Worm (Caenorhabditis elegans) whole organism, young adult: ENCODE results near the gene ceh-24.

Experiments used
- ceh-79 ChIP-seq: sonication (generic microtip); optimal IDR thresholded peaks from 2 replicates; lab custom pipeline; 2017; ENCODE audit warnings: mild to moderate bottlenecking, missing genetic modification characterization, missing compliant biosample characterization
- dox-1 ChIP-seq: fragments of 200-800 bp; sonication (Bioruptor generic); IDR thresholded peaks from 2 replicates; pipeline ENCODE4 v1.3.6; 2022; ENCODE audit warnings: missing genetic modification reagents, missing genetic modification characterization, missing compliant biosample characterization
- ets-4 ChIP-seq: fragments of 200-800 bp; sonication (Bioruptor generic); optimal IDR thresholded peaks from 2 replicates; lab custom pipeline; 2018; ENCODE audit warnings: mild to moderate bottlenecking, missing genetic modification characterization, missing compliant biosample characterization
- let-607 ChIP-seq, 2 experiments: fragments of 200-800 bp in 1 of 2; sonication (Bioruptor generic) in 1 of 2; sonication (generic microtip) in 1 of 2; optimal IDR thresholded peaks; 2 replicates each; lab custom pipeline; 2016 to 2018; ENCODE audit warnings: mild to moderate bottlenecking in 2 of 2, missing compliant biosample characterization in 2 of 2, missing genetic modification characterization in 2 of 2, moderate library complexity in 2 of 2, missing genotype in 1 of 2
- mel-28 ChIP-seq: sonication (generic microtip); optimal IDR thresholded peaks from 2 replicates; lab custom pipeline; 2016; ENCODE audit warnings: borderline replicate concordance, mild to moderate bottlenecking, missing genetic modification characterization, missing compliant biosample characterization
- nhr-90 ChIP-seq: sonication (generic microtip); optimal IDR thresholded peaks from 2 replicates; lab custom pipeline; 2016; ENCODE audit warnings: missing genotype, mild to moderate bottlenecking, missing genetic modification characterization, missing compliant biosample characterization
- snpc-4 ChIP-seq, 5 experiments: fragments of 150-350 bp in 1 of 5; sonication (generic microtip) in 4 of 5; optimal IDR thresholded peaks; 2 replicates each; lab custom pipeline; 2014 to 2018; ENCODE audit warnings: missing genetic modification characterization in 5 of 5, missing biosample characterization in 3 of 5, antibody characterized with exemption in 2 of 5, mild to moderate bottlenecking in 2 of 5, missing compliant biosample characterization in 2 of 5, missing genotype in 2 of 5, moderate library complexity in 2 of 5, missing genetic modification reagents in 1 of 5
- unc-62 ChIP-seq: fragments of 150-350 bp; optimal IDR thresholded peaks from 2 replicates; lab custom pipeline; 2014; ENCODE audit warnings: missing biosample characterization, missing genetic modification reagents, missing genetic modification characterization
- ztf-26 ChIP-seq: sonication (generic microtip); optimal IDR thresholded peaks from 2 replicates; lab custom pipeline; 2017; ENCODE audit warnings: missing genetic modification characterization, missing compliant biosample characterization

- TF ChIP-seq unc-62 (GFP tag; lab: Kevin White, UChicago) (no peak), ets-4 (no peak), let-607 (tag; optimal IDR thresholded peaks at IDR 0.05; lab: Kevin White, UChicago) (no peak), dox-1 (no peak), ztf-26 (no peak), mel-28 (tag; lab: Kevin White, UChicago) (no peak), nhr-90 (tag; lab: Kevin White, UChicago) (no peak), ceh-79 (tag; lab: Kevin White, UChicago) (no peak), snpc-4 (GFP tag; optimal IDR thresholded peaks at IDR 0.05; lab: Kevin White, UChicago) (no peak), snpc-4 (tag; optimal IDR thresholded peaks at IDR 0.05; lab: Kevin White, UChicago) (no peak)
Observed at ce11 chrV:13850170-13850569, 37.1 kb downstream of the ceh-24 start, which contains the start of gene hpx-2.
